Worm (Caenorhabditis elegans): ENCODE measurements around the gene pezo-1.

DNA sequence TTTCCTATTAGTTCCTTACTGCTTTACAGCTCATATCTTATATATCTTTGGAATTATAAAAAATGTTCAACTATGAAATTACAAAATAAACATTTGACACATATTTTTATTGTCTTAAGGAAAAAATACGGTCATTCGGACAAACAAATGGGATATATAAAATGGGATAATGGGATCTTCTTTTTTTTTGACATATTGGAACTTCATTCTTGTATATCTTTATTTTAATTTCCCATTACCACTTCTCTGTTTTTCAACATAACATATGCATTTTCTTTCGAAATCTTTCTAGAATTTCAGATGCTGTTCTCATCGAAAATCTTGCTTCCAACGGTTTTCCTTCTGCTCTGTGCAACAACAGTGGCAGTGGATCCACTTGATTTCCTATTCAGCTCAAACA, 18.5 kb upstream of the pezo-1 start, which contains the start of gene C10C5.7:
- TF ChIP-seq nfya-1 (tag; optimal IDR thresholded peaks at IDR 0.05; ENCODE audit: borderline replicate concordance, insufficient read depth) (no peak), B0261.1 (tag; optimal IDR thresholded peaks at IDR 0.05) (no peak), egl-18 (GFP tag; IDR thresholded peaks at IDR 0.05) (no peak), attf-6 (GFP tag; IDR thresholded peaks at IDR 0.05) (no peak), unc-130 (GFP tag; optimal IDR thresholded peaks at IDR 0.05) (no peak), K11D2.4 (GFP tag; IDR thresholded peaks at IDR 0.05) (no peak), lsl-1 (GFP tag; optimal IDR thresholded peaks at IDR 0.05) (no peak), B0035.1 (tag; optimal IDR thresholded peaks at IDR 0.05) (no peak), aptf-2 (GFP tag; conservative IDR thresholded peaks at IDR 0.05) (no peak), rec-8 (tag; optimal IDR thresholded peaks at IDR 0.05) (no peak), ama-1 (optimal IDR thresholded peaks at IDR 0.05) (no peak), ama-1 (GFP tag; optimal IDR thresholded peaks at IDR 0.05) (no peak)
